Worm (Caenorhabditis elegans) whole organism, L1 larva: Measurements from ENCODE around the gene unc-132.

ENCODE experiments used
- C16A3.4 ChIP-seq: fragments of 150-350 bp; optimal IDR thresholded peaks from 2 replicates; lab custom pipeline; 2014; ENCODE audit warnings: missing biosample characterization, missing genetic modification characterization
- aha-1 ChIP-seq: fragments of 150-350 bp; optimal IDR thresholded peaks from 2 replicates; lab custom pipeline; 2014; ENCODE audit warnings: missing biosample characterization, missing genetic modification characterization
- ama-1 ChIP-seq: fragments of 150-350 bp; optimal IDR thresholded peaks from 2 replicates; lab custom pipeline; 2014
- ceh-88 ChIP-seq: fragments of 200-800 bp; sonication (Bioruptor generic); IDR thresholded peaks from 2 replicates; pipeline ENCODE4 v1.3.6; 2022; ENCODE audit warnings: missing genetic modification characterization, missing compliant biosample characterization
- ets-5 ChIP-seq: fragments of 200-800 bp; sonication (Bioruptor generic); IDR thresholded peaks from 2 replicates; pipeline ENCODE4 v1.3.6; 2022; ENCODE audit warnings: missing genetic modification characterization, missing compliant biosample characterization
- tlp-1 ChIP-seq: fragments of 150-350 bp; optimal IDR thresholded peaks from 2 replicates; lab custom pipeline; 2014; ENCODE audit warnings: missing biosample characterization, missing genetic modification characterization
- unc-130 ChIP-seq: fragments of 150-350 bp; optimal IDR thresholded peaks from 2 replicates; lab custom pipeline; 2017; ENCODE audit warnings: missing biosample characterization, missing genetic modification characterization, inconsistent platforms
- ztf-11 ChIP-seq, 2 experiments: sonication (generic microtip); optimal IDR thresholded peaks; 2 replicates each; lab custom pipeline; 2016 to 2017; ENCODE audit warnings: missing genetic modification characterization in 2 of 2, missing biosample characterization in 1 of 2, missing compliant biosample characterization in 1 of 2

DNA sequence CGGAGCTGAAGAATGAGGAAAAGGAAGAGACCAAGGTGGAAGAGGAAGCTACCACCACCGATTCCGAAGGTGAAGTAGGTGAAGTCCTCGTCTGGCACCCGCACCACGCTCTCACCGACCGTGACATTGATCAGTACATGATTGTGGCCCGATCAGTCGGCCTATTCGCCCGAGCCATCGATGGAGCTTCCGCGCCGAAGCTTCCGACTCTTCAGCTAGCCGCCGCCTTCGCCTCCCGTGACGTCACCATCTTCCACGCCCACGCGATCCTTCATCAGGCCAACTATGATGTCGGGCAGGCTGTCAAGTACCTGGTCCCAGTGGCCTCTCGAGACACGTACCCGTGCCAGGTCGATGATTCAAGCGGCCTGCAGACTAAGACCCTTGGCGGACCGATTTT, 19.3 kb downstream of the unc-132 start:
- TF ChIP-seq aha-1 (tag; lab: Kevin White, UChicago) (no peak), C16A3.4 (tag; lab: Kevin White, UChicago) (no peak), tlp-1 (tag; lab: Kevin White, UChicago) (no peak), ama-1 (lab: Kevin White, UChicago) (no peak), ets-5 (GFP tag; lab: Robert Waterston, UW) (no peak), unc-130 (tag; lab: Kevin White, UChicago) (no peak), ztf-11 (tag; optimal IDR thresholded peaks at IDR 0.05; lab: Kevin White, UChicago) (no peak), ceh-88 (GFP tag; lab: Robert Waterston, UW) (no peak)
